Worm (Caenorhabditis elegans) whole organism, L4/young adult: ENCODE measurements around the gene srw-53.
"Not testable (repeated sequence)": the region's sequence is repeated elsewhere in the genome, so short reads cannot be mapped to it uniquely, and the experiment has no call there.

Experiments used
- W03F9.2 ChIP-seq: fragments of 150-350 bp; optimal IDR thresholded peaks from 2 replicates; lab custom pipeline; 2014; ENCODE audit warnings: missing biosample characterization, missing genetic modification characterization
- dao-5 ChIP-seq: sonication (generic microtip); optimal IDR thresholded peaks from 2 replicates; lab custom pipeline; 2016; ENCODE audit warnings: missing genotype, missing genetic modification characterization, moderate library complexity, missing compliant biosample characterization
- him-1 ChIP-seq: sonication (generic microtip); optimal IDR thresholded peaks from 2 replicates; lab custom pipeline; 2016; ENCODE audit warnings: missing genotype, missing genetic modification reagents, missing genetic modification characterization, missing compliant biosample characterization

The srw-53 gene

DNA sequence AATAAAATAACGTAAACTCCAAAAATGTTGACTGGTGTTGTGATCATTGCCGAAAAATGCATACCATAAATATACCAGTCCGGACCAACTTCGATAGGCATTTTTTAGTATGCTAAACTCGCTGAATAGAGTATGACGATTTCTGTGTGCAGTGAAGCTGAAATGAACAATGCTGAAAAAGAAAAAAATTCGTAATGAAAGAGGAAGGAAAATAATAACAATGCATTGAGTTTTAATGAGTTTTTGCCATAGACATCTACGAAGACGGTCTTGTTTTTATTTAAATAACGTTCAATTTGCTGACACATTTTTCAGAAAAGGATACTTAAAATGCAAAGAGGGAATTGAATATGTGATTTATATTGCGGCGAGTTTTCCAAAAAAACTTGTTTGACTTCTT is 24.3 kb downstream of the srw-53 start, which contains the start of gene sri-1:
Gene sri-1, minus strand, starts transcription at position 101 of the 400 bp plus-strand sequence.
- TF ChIP-seq W03F9.2 (tag; lab: Kevin White, UChicago) (no peak), dao-5 (tag; lab: Kevin White, UChicago) (no peak), him-1 (tag; lab: Kevin White, UChicago) (no peak)

DNA sequence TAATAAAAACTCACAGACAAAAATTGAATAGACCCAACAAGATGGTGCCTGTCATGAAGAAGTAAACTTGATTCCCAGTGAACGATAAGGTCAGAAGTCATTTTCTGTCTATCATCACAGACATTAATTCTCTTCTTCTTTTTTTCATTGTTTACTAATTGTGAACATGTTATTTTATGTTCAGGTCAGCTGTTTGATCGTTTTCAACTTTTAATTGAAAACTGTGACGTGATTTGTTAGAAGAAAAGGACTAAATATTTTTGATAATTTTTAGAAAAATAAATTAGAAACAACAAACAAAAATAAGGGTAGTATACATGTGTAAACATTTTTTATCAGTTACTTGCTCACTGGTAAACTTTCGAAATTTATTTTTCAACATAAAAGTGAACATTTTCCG is 26.4 kb downstream of the srw-53 start, which contains the start of gene F36G9.7:
Gene F36G9.7, minus strand, starts transcription at position 101 of the 400 bp plus-strand sequence.
- TF ChIP-seq W03F9.2 (tag; lab: Kevin White, UChicago): no peak
- no peak for TF ChIP-seq dao-5 (tag; lab: Kevin White, UChicago)
- no peak for TF ChIP-seq him-1 (tag; lab: Kevin White, UChicago)

DNA sequence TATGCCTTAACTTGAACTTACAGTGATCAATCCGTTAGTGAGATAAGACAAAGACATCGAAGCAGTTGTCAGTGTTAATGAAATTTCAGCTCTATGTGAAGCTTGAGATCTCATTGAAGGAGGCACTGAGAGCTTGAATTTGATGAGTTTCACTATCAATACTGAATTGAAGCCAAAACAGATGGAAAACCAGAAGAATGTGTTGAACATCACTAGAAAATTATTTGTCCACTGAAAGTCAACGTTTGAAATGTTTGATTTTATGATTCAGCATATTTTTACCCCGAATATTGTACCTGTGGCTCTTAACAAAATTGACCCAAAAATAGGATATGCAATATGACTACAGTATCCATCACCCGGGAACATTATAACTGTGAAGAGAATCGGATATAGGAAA is 27.6 kb downstream of the srw-53 start:
- TF ChIP-seq W03F9.2 (tag; lab: Kevin White, UChicago): no peak
- TF ChIP-seq dao-5 (tag; lab: Kevin White, UChicago): no peak
- no peak for TF ChIP-seq him-1 (tag; lab: Kevin White, UChicago)

DNA sequence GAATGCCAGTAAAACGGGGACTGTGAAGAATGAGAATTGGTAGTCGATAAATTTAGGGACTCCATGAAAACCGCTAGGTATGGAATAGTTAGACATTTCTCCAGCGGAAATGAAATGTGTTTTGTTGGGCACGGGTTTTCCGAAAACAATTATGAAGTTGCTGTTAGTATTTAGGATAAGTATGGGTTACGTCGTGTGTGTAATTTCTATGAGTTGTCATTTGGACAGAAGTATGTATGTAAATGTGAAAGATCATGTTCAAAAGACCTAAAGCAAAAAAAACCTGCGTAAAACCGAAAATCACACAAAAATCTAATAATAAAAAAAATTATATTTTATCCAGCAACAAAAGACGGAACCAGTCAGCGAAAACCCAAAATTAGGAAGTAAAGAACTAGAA is 29.3 kb downstream of the srw-53 start, which contains the start of gene sru-23:
Gene sru-23, minus strand, starts transcription at position 101 of the 400 bp plus-strand sequence.
- no peak for TF ChIP-seq dao-5 (tag; lab: Kevin White, UChicago)
- TF ChIP-seq W03F9.2 (tag; lab: Kevin White, UChicago): no peak
- no peak for TF ChIP-seq him-1 (tag; lab: Kevin White, UChicago)

DNA sequence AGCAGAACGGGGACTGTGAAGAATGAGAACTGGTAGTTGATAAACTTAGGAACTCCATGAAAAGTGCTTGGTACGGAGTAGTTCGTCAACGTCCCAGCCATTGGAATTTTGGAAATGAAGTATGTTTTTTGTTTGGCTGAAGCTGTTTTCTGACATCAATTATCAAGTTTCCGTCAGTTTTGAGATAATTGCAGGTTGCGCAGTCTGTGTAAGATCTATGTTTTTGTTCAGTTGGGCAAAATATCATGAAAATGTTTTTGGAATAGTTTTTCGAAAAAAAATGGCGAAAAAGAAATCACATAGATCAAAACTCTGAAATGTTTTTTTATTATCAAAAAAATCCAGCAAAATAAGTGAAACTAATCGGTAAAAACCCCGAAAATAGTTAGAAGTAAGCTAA is 31.6 kb downstream of the srw-53 start, which contains the start of gene sru-22:
Gene sru-22, minus strand, starts transcription at position 101 of the 400 bp plus-strand sequence.
- TF ChIP-seq him-1 (tag; lab: Kevin White, UChicago) (no peak), W03F9.2 (tag; lab: Kevin White, UChicago) (no peak), dao-5 (tag; lab: Kevin White, UChicago) (no peak)

DNA sequence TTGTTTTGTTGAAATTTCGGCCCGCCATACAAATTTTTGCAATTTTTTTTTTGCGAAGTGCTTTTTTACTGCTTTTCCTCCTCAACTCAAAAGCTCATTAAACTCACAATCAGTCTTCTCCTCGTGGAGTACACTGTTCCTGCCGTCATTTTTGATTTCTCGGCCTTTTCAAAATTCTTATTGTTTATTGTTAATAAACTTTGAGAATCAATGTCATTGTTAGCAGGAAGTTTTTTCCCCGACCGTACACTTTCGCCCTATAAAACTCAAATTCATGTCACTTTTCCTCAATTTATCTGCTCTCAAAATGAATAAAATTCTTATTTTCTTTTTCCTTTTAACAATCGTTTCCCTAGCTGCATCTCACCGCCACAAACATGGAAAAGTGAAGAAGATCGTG is 32.6 kb downstream of the srw-53 start, which contains the start of gene clec-232:
Gene clec-232, plus strand, starts transcription at position 301 of the 400 bp plus-strand sequence.
- TF ChIP-seq him-1 (tag; lab: Kevin White, UChicago): no peak
- TF ChIP-seq W03F9.2 (tag; lab: Kevin White, UChicago): no peak
- TF ChIP-seq dao-5 (tag; lab: Kevin White, UChicago): no peak

DNA sequence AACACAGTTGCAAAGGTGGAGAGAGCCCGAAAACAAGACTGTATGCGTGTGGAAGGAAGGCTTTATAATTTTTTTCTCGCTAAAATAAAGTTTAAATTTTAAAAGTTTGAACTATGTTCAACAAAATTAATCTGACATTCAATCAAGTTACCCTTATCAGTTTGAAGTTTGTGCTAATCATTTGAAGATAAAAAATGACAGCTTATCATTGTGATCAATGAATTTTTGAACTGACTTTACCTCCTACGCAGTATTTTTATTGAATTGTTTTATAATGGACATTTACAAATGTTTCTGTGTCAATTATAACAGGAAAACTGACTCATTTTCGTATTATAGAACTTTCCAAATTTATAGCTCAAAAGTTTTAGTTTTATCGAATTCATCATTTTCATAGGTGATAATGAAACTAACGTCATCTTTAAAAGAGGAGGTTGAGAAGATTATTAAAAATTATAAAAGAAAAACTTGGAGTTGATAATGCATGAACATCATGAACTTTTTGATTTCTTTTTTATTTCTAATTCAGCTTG is 35.1 kb downstream of the srw-53 start, which contains the start of gene oac-20:
Gene oac-20, plus strand, starts transcription at position 483 of the 533 bp plus-strand sequence.
- TF ChIP-seq dao-5 (tag; lab: Kevin White, UChicago): no peak
- no peak for TF ChIP-seq him-1 (tag; lab: Kevin White, UChicago)
- TF ChIP-seq W03F9.2 (tag; lab: Kevin White, UChicago): no peak

DNA sequence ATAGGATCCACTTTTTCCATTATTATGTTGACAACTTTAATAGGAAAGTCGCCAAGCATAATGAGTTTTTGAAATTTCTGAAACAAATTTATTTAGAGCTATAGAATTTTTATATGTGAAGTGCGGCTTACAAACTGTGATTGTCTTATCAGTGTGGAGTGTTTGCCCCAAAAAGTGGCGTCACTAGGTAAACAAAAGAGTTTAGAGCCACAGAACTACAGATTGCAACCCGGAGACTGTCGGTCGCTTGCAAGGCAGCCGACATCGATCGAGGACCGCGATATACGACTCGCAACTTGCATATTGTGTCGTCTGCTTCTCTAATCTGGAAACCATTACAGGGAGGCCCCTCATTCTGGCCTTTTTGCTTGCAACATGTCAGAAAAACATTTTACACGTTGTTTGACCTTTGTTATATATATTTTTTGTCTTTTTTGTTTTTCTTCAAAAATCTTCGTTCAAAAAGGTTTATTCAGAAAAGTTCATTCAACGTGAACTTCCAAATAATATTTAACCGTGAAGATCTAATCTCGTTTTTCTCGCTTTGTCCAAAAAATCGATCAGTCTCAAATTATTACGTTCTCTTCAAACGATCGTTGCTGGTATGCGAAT is 39.6 kb downstream of the srw-53 start, which contains the start of the genes fbxa-99 and F36G9.13:
Gene fbxa-99, minus strand, starts transcription at position 122 of the 612 bp plus-strand sequence.
Gene F36G9.13, plus strand, starts transcription at position 562 of the 612 bp plus-strand sequence.
- TF ChIP-seq dao-5 (tag; lab: Kevin White, UChicago) (no peak), him-1 (tag; lab: Kevin White, UChicago) (no peak), W03F9.2 (tag; lab: Kevin White, UChicago) (no peak)

DNA sequence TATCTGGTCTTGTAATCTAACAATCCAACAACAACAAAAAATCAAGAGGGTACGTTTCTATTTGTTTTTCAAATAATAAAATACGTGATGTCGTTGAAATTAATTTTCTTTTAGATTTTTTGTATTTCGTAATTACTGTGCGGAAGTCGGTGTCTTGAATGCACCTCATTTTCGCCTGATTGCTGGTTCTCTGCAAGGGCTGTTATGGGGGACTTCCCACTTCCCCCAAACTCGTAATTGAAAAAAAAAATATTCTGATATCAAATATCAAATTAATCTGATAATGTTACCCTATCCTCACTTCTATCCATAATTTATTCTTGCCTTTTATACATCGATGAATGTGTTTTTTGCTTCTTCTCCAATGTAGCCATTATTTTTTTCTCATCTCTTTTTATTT is 44.8 kb downstream of the srw-53 start, which contains the start of gene F36G9.15:
Gene F36G9.15, minus strand, starts transcription at position 101 of the 400 bp plus-strand sequence.
- TF ChIP-seq him-1 (tag; lab: Kevin White, UChicago) (no peak), W03F9.2 (tag; lab: Kevin White, UChicago) (no peak), dao-5 (tag; lab: Kevin White, UChicago) (no peak)

DNA sequence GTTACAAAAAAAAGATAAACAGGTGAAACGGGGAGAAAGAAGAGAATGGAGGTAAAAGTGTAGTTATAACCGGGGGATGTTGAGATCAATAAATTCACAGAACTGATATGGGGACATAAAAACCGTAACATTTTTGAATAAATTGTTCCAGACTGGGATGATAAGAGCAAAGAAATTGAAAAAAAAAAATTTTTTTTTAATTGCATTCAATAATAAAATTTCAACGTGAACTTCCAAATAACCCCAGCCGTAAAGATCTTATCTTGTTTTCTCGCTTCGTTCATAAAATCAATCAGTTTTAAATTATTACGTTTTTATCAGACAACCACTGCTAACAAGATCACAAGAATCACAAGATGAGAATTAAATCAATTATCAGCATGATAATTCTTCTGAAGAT is 48.6 kb downstream of the srw-53 start, which contains the start of gene C06C6.7:
Gene C06C6.7, plus strand, starts transcription at position 301 of the 400 bp plus-strand sequence.
- not testable (repeated sequence) for TF ChIP-seq dao-5, him-1, W03F9.2 (tag; lab: Kevin White, UChicago)
